Worm (Caenorhabditis elegans) whole organism, L2 larva: ENCODE results near the gene F52E1.3.

ENCODE experiments used
- egl-27 ChIP-seq: sonication (generic microtip); optimal IDR thresholded peaks from 3 replicates; lab custom pipeline; 2017; ENCODE audit warnings: missing biosample characterization, missing genetic modification reagents, missing genetic modification characterization
- fos-1 ChIP-seq: fragments of 150-350 bp; optimal IDR thresholded peaks from 2 replicates; lab custom pipeline; 2014; ENCODE audit warnings: missing biosample characterization, missing genetic modification characterization
- mdl-1 ChIP-seq, 2 experiments: fragments of 150-350 bp in 1 of 2; sonication (generic microtip) in 1 of 2; optimal IDR thresholded peaks; 2 replicates each; lab custom pipeline; 2017; ENCODE audit warnings: missing biosample characterization in 2 of 2, missing genetic modification characterization in 2 of 2
- unc-62 ChIP-seq: fragments of 150-350 bp; optimal IDR thresholded peaks from 2 replicates; lab custom pipeline; 2014; ENCODE audit warnings: missing biosample characterization, missing genetic modification reagents, missing genetic modification characterization

DNA sequence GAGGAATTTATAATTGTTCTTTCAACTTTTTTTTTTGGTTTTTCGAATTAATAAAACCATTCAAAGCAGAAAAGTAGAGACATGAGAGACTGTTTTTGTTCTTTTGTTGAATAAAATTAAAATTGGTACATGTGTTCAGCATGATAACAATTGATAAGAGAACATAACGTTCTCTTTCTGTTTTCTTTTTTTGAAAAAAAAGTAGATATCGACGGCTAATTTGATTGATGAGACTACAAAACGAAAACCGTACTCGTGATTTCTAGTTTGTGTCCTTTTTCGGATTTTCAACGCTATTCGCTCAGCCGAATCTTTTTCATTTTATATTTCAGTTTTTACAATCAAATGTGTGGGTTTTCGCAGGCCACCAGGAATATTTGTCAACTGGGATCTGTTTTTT lies 49.2 kb upstream of the F52E1.3 start, which contains the start of gene C08D8.1:
- TF ChIP-seq unc-62 (no peak), mdl-1 (tag; optimal IDR thresholded peaks at IDR 0.05; lab: Kevin White, UChicago) (no peak), fos-1 (tag; lab: Kevin White, UChicago) (no peak), egl-27 (tag; lab: Kevin White, UChicago) (no peak)
